Worm (Caenorhabditis elegans): ENCODE data around the gene nlp-32.

- TF ChIP-seq nfya-1 (tag; optimal IDR thresholded peaks at IDR 0.05; ENCODE audit: insufficient read depth): no peak
- TF ChIP-seq unc-62 (GFP tag; optimal IDR thresholded peaks at IDR 0.05): no peak
- TF ChIP-seq pha-4 (tag; optimal IDR thresholded peaks at IDR 0.05): no peak
- no peak for TF ChIP-seq ama-1 (optimal IDR thresholded peaks at IDR 0.05)
- TF ChIP-seq unc-39 (tag; optimal IDR thresholded peaks at IDR 0.05): no peak
- no peak for TF ChIP-seq zag-1 (tag; optimal IDR thresholded peaks at IDR 0.05)
- TF ChIP-seq nhr-12 (tag; optimal IDR thresholded peaks at IDR 0.05): no peak
- TF ChIP-seq ceh-9 (tag; optimal IDR thresholded peaks at IDR 0.05): no peak
- no peak for TF ChIP-seq nhr-67 (tag; optimal IDR thresholded peaks at IDR 0.05)
- TF ChIP-seq fos-1 (tag; optimal IDR thresholded peaks at IDR 0.05): no peak
- TF ChIP-seq jun-1 (tag; optimal IDR thresholded peaks at IDR 0.05): no peak
- TF ChIP-seq aly-2 (tag; optimal IDR thresholded peaks at IDR 0.05): no peak
Observed at ce11 chrIII:446860-447259, 39.5 kb downstream of the nlp-32 start.
